Worm (Caenorhabditis elegans) whole organism, late embryonic: Measurements from ENCODE around the gene rft-2.
A peak's percentile ranks its signal among the peaks of the same experiment; 100 is the strongest.

Experiments used
- C38D4.7 ChIP-seq: fragments of 200-800 bp; sonication (Bioruptor generic); optimal IDR thresholded peaks from 2 replicates; lab custom pipeline; 2018; ENCODE audit warnings: mild to moderate bottlenecking, missing genetic modification characterization, moderate library complexity, missing compliant biosample characterization
- ceh-14 ChIP-seq: sonication (generic microtip); optimal IDR thresholded peaks from 2 replicates; lab custom pipeline; 2016; ENCODE audit warnings: missing genotype, missing genetic modification characterization, missing compliant biosample characterization
- ceh-19 ChIP-seq: fragments of 200-800 bp; sonication (Bioruptor generic); optimal IDR thresholded peaks from 2 replicates; lab custom pipeline; 2018; ENCODE audit warnings: mild to moderate bottlenecking, missing genetic modification characterization, missing compliant biosample characterization
- elt-2 ChIP-seq: sonication (generic microtip); optimal IDR thresholded peaks from 2 replicates; lab custom pipeline; 2016; ENCODE audit warnings: missing genetic modification reagents, missing genetic modification characterization, missing compliant biosample characterization
- elt-4 ChIP-seq: sonication (generic microtip); optimal IDR thresholded peaks from 2 replicates; lab custom pipeline; 2016; ENCODE audit warnings: missing genetic modification characterization, missing compliant biosample characterization
- madf-2 ChIP-seq: sonication (generic microtip); optimal IDR thresholded peaks from 2 replicates; lab custom pipeline; 2017; ENCODE audit warnings: missing genetic modification characterization, missing compliant biosample characterization
- nfya-1 ChIP-seq: sonication (generic microtip); optimal IDR thresholded peaks from 2 replicates; lab custom pipeline; 2017; ENCODE audit warnings: missing genetic modification characterization, mild to moderate bottlenecking, missing compliant biosample characterization, antibody characterized with exemption, moderate library complexity
- nhr-11 ChIP-seq: fragments of 150-350 bp; optimal IDR thresholded peaks from 2 replicates; lab custom pipeline; 2014; ENCODE audit warnings: missing biosample characterization, missing genetic modification characterization
- pat-9 ChIP-seq: fragments of 200-800 bp; sonication (Bioruptor generic); optimal IDR thresholded peaks from 2 replicates; lab custom pipeline; 2018; ENCODE audit warnings: mild to moderate bottlenecking, missing genetic modification characterization, moderate library complexity, missing compliant biosample characterization
- pqm-1 ChIP-seq: sonication (generic microtip); optimal IDR thresholded peaks from 2 replicates; lab custom pipeline; 2016; ENCODE audit warnings: missing genetic modification characterization, missing compliant biosample characterization
- unc-86 ChIP-seq: sonication (generic microtip); optimal IDR thresholded peaks from 2 replicates; lab custom pipeline; 2016; ENCODE audit warnings: missing genetic modification characterization, missing compliant biosample characterization

ce11 chrV:4450523-4451089 lies at the start of gene rft-2:
- TF ChIP-seq elt-2 (tag; lab: Kevin White, UChicago) (peak; percentile 70), nhr-11 (tag; lab: Kevin White, UChicago) (no peak), madf-2 (no peak), ceh-14 (tag; lab: Kevin White, UChicago) (no peak), pqm-1 (tag; lab: Kevin White, UChicago) (no peak), elt-4 (tag; lab: Kevin White, UChicago) (no peak), unc-86 (tag; lab: Kevin White, UChicago) (no peak), nfya-1 (tag; lab: Kevin White, UChicago) (peak; percentile 15), pat-9 (tag; lab: Kevin White, UChicago) (no peak), C38D4.7 (GFP tag; lab: Kevin White, UChicago) (no peak), ceh-19 (no peak)
